Worm (Caenorhabditis elegans) whole organism, late embryonic: ENCODE results near the gene VB0395L.1.

ENCODE experiments used
- T23F11.4 ChIP-seq: fragments of 200-800 bp; sonication (Bioruptor generic); optimal IDR thresholded peaks from 2 replicates; lab custom pipeline; 2018; ENCODE audit warnings: mild to moderate bottlenecking, missing genetic modification characterization, missing compliant biosample characterization
- ceh-45 ChIP-seq: fragments of 200-800 bp; sonication (Bioruptor generic); IDR thresholded peaks from 2 replicates; pipeline ENCODE4 v1.3.6; 2022; ENCODE audit warnings: missing genetic modification reagents, missing genetic modification characterization, missing compliant biosample characterization
- ceh-6 ChIP-seq: fragments of 200-800 bp; sonication (Bioruptor generic); optimal IDR thresholded peaks from 2 replicates; lab custom pipeline; 2018; ENCODE audit warnings: mild to moderate bottlenecking, missing genetic modification characterization, missing compliant biosample characterization
- dmd-4 ChIP-seq: sonication (generic microtip); optimal IDR thresholded peaks from 2 replicates; lab custom pipeline; 2016; ENCODE audit warnings: borderline replicate concordance, missing genetic modification characterization, missing compliant biosample characterization
- fkh-6 ChIP-seq: sonication (generic microtip); optimal IDR thresholded peaks from 2 replicates; lab custom pipeline; 2016; ENCODE audit warnings: missing genetic modification characterization, missing compliant biosample characterization
- gmeb-2 ChIP-seq: sonication (generic microtip); optimal IDR thresholded peaks from 2 replicates; lab custom pipeline; 2016; ENCODE audit warnings: missing genetic modification characterization, inconsistent platforms, missing compliant biosample characterization
- hlh-13 ChIP-seq: fragments of 200-800 bp; sonication (Bioruptor generic); optimal IDR thresholded peaks from 2 replicates; lab custom pipeline; 2018; ENCODE audit warnings: mild to moderate bottlenecking, missing genetic modification characterization, missing compliant biosample characterization
- lin-11 ChIP-seq: fragments of 200-800 bp; sonication (Bioruptor generic); optimal IDR thresholded peaks from 2 replicates; lab custom pipeline; 2018; ENCODE audit warnings: mild to moderate bottlenecking, missing genetic modification characterization, missing compliant biosample characterization
- pat-9 ChIP-seq: fragments of 200-800 bp; sonication (Bioruptor generic); optimal IDR thresholded peaks from 2 replicates; lab custom pipeline; 2018; ENCODE audit warnings: mild to moderate bottlenecking, missing genetic modification characterization, moderate library complexity, missing compliant biosample characterization
- pha-4 ChIP-seq: fragments of 150-350 bp; optimal IDR thresholded peaks from 2 replicates; lab custom pipeline; 2018; ENCODE audit warnings: missing biosample characterization, missing genetic modification reagents, missing genetic modification characterization
- pros-1 ChIP-seq: fragments of 150-350 bp; optimal IDR thresholded peaks from 2 replicates; lab custom pipeline; 2014; ENCODE audit warnings: missing biosample characterization, missing genetic modification reagents, missing genetic modification characterization
- rnt-1 ChIP-seq: sonication (generic microtip); optimal IDR thresholded peaks from 2 replicates; lab custom pipeline; 2016; ENCODE audit warnings: missing genetic modification characterization, missing compliant biosample characterization
- syd-9 ChIP-seq: sonication (generic microtip); optimal IDR thresholded peaks from 2 replicates; lab custom pipeline; 2016; ENCODE audit warnings: mild to moderate bottlenecking, missing genetic modification characterization, moderate library complexity, missing compliant biosample characterization
- unc-55 ChIP-seq: sonication (generic microtip); optimal IDR thresholded peaks from 2 replicates; lab custom pipeline; 2017; ENCODE audit warnings: missing biosample characterization, missing genetic modification reagents, missing genetic modification characterization

The VB0395L.1 gene

DNA sequence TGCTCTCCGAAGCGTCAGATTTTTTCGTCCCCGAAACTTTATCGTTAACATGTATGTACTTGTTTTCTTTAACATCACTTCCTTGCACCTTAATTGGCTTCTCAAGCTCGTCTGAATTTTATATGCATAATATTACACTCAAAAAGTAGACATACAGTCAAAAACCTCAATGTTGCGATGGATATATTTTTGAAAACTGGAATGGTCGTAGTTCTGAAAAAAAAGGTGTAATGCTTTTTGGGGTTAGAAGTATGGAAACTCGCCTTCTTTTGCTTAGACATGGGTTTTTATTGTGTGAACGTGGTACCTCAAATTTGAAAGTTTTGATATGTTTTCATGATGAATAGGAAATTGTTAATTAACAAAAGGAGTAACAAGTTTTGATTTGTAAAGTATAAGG, 34.2 kb downstream of the VB0395L.1 start, which contains the start of gene C09G1.2:
C09G1.2 (minus strand) TSS at position 101 of the 400 bp plus-strand sequence.
- no peak for TF ChIP-seq T23F11.4 (GFP tag; lab: Kevin White, UChicago)
- TF ChIP-seq fkh-6 (tag; lab: Kevin White, UChicago): no peak
- no peak for TF ChIP-seq rnt-1
- no peak for TF ChIP-seq ceh-6
- no peak for TF ChIP-seq lin-11
- no peak for TF ChIP-seq pat-9 (tag; lab: Kevin White, UChicago)
- TF ChIP-seq dmd-4 (tag; lab: Kevin White, UChicago): no peak
- TF ChIP-seq pha-4: no peak
- TF ChIP-seq ceh-45: no peak
- TF ChIP-seq pros-1: no peak
- TF ChIP-seq syd-9 (tag; lab: Kevin White, UChicago): no peak
- no peak for TF ChIP-seq unc-55 (GFP tag; lab: Kevin White, UChicago)
- TF ChIP-seq gmeb-2 (tag; lab: Kevin White, UChicago): no peak
- no peak for TF ChIP-seq hlh-13
- TF ChIP-seq, all 69 proteins: peak for 0
